Worm (Caenorhabditis elegans) whole organism, L4/young adult: ENCODE data around the gene F59D12.3.

ENCODE experiments used
- W03F9.2 ChIP-seq: fragments of 150-350 bp; optimal IDR thresholded peaks from 2 replicates; lab custom pipeline; 2014; ENCODE audit warnings: missing biosample characterization, missing genetic modification characterization
- dao-5 ChIP-seq: sonication (generic microtip); optimal IDR thresholded peaks from 2 replicates; lab custom pipeline; 2016; ENCODE audit warnings: missing genotype, missing genetic modification characterization, moderate library complexity, missing compliant biosample characterization
- him-1 ChIP-seq: sonication (generic microtip); optimal IDR thresholded peaks from 2 replicates; lab custom pipeline; 2016; ENCODE audit warnings: missing genotype, missing genetic modification reagents, missing genetic modification characterization, missing compliant biosample characterization

Gene F59D12.3

DNA sequence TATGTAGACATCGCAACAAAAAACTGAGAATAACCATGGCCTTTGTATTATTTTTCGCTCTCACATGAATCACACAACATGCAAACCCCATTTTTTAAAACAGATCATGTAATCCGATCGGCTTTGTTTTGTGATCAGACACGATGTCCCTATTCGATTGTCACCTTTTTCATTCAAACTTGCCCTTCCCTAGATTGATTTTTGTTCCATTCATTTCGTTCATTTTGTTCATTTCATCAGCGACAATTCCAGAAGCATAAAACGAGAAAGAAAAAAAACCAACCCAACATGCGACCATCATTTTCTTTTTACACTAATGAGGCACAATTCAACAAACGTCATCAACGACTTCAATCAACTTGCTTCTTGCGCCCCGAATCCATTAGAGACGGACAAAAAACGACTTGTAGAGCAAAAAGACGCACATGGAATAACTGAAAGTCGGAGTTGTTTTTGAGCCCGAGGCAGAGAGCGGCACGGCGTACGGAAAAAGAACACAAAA, at the start of gene F59D12.3:
TSS of gene F59D12.3 (minus strand) at position 51 of the 502 bp plus-strand sequence.
- TF ChIP-seq him-1 (tag; lab: Kevin White, UChicago) (no peak), W03F9.2 (no peak), dao-5 (no peak)

DNA sequence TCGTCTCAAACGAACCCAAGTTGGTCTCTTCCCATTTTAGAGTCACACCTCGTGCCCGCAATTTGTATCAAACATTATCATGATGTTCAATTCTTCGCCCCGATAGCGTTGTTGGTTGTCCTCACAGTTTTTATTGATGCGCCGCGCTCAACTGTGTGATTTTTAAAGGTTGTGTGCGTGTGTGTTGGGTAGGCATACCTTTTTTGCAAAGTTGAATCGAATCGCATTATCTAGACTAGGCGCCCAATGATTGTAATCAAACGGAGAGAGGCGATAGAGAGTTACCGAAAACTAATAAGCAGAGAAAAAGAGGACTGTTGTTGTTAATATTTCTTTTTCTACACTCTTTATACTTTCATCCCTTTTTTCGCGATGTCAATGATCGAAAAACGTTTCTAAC, 49.5 kb upstream of the F59D12.3 start:
- TF ChIP-seq W03F9.2, result no peak
- TF ChIP-seq him-1 (tag; lab: Kevin White, UChicago), result no peak
- no peak for TF ChIP-seq dao-5

DNA sequence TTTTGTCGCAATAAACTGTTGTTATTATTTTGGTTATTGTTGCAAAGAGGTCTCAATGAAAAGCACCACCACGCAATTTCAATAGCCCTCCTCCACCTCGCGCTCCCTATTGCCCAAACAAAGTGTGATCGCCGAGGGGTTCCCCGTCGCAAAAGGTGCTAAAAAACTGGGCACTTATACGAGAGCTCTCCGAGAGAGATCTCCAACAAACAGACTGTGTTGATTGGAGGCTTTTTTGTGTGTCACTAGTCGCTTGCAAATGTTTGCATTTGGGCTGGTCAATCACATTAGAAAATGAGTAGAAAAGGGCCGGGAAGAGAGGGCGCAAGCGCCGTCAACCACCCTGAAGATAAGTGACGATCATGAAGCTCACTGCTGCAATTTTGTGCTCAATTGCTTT, 45.6 kb upstream of the F59D12.3 start, which contains the start of gene ZK662.2:
TSS of gene ZK662.2 (plus strand) at position 301 of the 400 bp plus-strand sequence.
- TF ChIP-seq dao-5 (no peak), him-1 (tag; lab: Kevin White, UChicago) (no peak), W03F9.2 (no peak)

DNA sequence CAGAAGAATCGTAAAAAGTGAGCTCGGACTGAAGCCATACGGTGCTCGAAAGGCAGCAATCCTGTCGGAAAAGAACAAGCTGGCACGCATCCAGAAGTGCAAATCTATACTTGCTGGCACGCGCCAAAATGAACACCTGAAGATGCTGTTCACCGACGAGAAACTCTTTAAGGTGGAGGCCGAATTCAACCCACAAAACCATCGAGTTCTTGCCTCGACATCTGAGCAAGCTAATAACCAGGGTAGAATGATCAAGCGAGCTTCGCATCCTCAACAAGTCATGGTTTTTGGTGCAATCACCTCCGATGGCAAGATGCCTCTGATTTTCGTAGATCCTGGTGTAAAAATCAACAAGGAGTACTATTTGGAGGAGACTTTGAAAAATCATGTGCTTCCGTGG, 42.7 kb upstream of the F59D12.3 start:
- TF ChIP-seq W03F9.2, result no peak
- TF ChIP-seq dao-5, result no peak
- TF ChIP-seq him-1 (tag; lab: Kevin White, UChicago), result no peak

DNA sequence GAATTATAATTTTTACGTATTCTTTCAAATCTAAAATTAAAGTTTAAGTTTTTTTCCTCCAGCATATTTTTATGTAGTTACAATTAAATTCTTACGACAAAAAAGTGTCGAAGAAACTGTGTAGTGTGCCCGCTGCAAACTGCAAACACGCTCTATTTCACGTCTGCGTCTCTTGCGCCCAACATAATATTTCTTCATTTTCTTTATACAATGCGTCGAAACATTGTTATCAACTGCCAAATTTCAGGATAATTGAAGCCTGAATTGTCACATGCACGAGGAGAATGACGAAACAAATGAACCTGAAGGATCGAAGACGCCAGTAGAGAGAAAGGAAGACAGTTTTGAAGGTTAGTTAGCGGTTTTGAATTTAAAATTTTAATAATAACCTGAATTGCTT, 38.5 kb upstream of the F59D12.3 start, which contains the start of gene C03H12.1:
TSS of gene C03H12.1 (plus strand) at position 206 of the 400 bp plus-strand sequence.
- no peak for TF ChIP-seq him-1 (tag; lab: Kevin White, UChicago)

DNA sequence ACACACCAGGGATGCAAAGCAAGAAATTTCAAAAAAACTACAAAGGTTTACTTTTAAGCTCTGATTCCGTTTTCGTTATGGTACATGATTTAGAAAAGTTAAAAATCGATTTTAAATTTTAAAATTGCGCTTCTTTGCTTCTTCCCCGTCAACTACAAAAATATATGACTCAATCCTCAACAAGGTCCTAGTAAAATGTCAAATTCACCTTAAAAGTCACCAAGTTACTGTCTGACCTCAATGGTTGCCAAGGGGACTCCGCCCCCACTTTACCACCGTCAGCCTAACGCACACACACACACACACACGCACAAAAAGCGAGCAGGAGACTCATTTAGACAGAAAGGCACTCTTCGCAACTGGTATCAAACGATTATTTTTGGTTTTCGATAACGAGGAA, 30.6 kb upstream of the F59D12.3 start, which contains the start of gene gpn-1:
TSS of gene gpn-1 (plus strand) at position 301 of the 400 bp plus-strand sequence.
- TF ChIP-seq dao-5 (no peak), him-1 (tag; lab: Kevin White, UChicago) (no peak), W03F9.2 (no peak)

DNA sequence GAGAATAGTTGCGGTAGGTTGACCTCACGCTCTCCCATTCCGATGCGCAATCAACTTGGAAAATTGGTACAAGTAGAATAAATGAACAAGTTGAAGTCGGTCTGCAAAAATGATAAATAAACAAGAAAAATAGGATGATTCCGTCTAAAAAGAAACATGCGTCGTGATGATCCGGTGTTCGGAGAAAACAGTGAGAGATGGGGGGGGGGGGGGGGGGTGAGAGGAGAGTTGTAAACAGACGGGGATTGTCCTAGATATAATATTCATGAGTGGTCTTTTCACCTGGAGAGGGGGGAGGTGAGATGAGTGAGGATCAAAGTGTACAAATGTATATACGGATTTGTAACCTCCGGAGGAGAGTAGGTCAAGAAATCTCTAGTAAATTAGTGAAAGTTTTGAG, 24.9 kb upstream of the F59D12.3 start, which contains the start of gene F59D12.2:
TSS of gene F59D12.2 (minus strand) at position 101 of the 400 bp plus-strand sequence.
- TF ChIP-seq him-1 (tag; lab: Kevin White, UChicago) (no peak), W03F9.2 (no peak), dao-5 (no peak)

DNA sequence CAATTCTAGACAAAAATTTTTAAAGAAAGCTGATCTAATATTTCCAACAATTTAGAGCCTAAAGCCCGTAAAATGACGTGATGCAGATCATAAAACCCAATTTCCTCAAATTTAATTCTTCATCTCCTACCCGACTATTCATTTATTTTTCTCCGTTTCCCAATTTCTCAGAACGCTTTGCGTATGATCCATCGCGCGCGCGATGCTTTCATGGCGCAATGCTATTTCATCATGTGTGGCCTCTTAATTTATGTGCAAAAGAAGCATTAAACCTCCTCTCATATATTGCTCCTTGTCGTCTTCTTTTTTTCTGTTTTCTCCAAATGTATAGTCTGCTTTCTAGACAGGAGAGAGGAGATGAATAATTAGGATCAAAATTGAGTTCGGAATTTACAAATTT, 17.9 kb upstream of the F59D12.3 start:
- no peak for TF ChIP-seq him-1 (tag; lab: Kevin White, UChicago)
- no peak for TF ChIP-seq dao-5
- TF ChIP-seq W03F9.2, result no peak

DNA sequence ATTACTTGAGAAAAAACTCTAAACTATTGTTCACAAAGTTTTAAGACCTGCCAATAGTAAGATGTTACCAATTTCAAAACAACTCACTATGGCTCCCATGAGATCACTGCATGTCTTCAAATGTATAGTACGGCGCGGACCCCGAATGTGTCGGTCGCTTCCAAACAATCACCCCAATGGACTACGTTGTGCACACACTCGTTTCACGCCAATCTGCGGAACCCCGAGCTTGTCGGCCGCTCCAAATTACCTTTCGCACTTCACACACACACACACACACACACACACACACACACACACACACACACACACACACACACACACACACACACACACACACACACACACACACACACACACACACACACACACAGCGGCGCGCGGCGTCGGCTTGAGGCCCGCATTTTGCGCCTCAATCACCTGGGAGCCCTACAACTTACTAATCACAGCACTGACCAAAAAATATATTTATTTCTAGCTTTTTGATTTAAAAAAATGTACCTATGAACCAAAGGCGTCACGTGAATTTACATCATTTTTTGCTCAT, 17.4 kb upstream of the F59D12.3 start:
- TF ChIP-seq him-1 (tag; lab: Kevin White, UChicago) (no peak), W03F9.2 (no peak), dao-5 (no peak)

DNA sequence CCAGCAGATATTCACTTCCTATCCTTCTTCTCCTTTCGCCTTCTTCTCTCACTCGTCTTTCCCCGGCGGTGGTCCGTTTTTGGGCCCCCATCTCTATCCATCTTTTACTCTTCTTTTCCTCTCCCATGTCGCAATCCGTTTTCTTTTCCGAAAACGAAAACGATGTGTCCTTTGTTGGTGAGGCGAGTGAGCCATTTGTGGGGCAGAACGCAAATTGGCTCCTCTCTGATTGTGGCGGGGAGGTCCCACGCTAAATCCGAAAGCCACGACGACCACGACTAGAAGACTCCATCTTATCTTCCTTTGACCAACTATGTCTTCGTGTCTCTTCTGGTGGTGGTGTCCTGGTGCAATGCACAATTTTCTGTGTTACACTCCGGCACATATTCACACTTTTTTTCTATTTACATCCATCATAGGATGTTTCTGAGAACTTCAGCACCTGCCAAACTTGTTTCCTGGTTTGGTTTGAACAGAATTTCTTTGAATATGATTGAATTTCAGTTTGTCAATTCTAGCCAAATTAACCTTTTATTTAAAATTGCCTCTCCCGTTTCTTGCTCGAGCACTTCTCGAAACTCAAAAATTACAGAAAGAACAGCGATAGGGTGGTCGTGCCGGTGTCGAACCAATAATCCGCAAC, 15.5 kb upstream of the F59D12.3 start, which contains the start of gene pcdr-1:
TSS of gene pcdr-1 (plus strand) at position 593 of the 643 bp plus-strand sequence.
- no peak for TF ChIP-seq dao-5
- no peak for TF ChIP-seq him-1 (tag; lab: Kevin White, UChicago)
- no peak for TF ChIP-seq W03F9.2

DNA sequence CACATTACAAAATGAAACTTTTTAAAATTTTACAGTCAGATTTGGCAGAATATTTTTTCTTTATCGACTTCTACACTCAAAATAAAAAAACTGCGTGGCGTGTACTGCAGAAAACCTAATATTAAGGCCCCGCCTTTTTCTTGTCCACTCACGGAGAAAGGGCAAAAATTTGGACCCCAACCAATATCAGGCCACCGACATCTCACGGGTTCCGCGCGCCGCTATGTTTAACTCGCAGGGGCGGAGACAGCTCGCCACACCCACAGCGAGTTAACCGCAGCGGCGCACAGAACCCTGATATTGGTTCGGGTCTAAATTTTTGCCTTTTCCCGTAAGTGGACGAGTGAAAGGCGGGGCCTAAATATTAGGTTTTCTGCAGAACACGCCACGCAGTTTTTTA, 13.0 kb upstream of the F59D12.3 start:
- TF ChIP-seq W03F9.2, result no peak
- TF ChIP-seq dao-5, result no peak
- no peak for TF ChIP-seq him-1 (tag; lab: Kevin White, UChicago)

DNA sequence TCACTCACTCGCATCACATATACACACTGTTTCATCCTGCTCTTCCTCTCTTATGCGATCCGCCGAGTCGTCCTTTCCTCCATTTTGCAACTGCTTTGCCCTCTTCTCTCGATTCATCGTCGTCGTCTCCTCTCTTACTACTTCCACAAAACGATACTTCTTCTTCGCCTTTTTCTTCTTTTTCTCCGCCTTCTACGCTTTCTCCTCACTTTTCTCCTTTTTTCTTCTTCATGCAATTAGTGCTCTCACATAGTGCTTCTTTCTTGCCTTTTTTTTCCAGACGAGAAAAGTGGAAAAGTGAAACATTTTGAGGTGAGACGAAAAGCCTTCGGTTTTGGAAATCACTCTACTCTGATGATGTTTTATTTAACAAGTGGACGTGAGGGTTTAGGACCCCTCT, 8.8 kb upstream of the F59D12.3 start:
- TF ChIP-seq him-1 (tag; lab: Kevin White, UChicago) (no peak), W03F9.2 (no peak), dao-5 (no peak)

DNA sequence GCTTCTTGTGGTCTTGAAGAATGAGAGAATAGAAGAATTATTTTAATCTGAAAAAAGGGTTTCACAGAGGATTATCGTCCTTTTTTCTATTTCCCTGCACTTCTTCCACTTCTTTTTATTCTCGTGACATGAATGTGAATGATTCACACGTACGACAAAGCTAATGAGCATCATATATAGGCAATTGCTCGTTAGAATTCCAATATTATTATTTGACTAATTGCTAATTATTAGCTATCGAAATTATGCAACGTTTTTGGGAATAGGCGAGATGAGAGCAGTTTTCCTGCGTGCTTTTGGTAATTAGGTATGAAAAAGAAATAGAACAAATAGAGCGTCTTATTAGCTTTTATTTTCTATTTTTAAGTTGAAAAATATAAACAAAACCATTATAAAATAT, 7.0 kb upstream of the F59D12.3 start:
- TF ChIP-seq him-1 (tag; lab: Kevin White, UChicago) (no peak), dao-5 (no peak), W03F9.2 (no peak)

DNA sequence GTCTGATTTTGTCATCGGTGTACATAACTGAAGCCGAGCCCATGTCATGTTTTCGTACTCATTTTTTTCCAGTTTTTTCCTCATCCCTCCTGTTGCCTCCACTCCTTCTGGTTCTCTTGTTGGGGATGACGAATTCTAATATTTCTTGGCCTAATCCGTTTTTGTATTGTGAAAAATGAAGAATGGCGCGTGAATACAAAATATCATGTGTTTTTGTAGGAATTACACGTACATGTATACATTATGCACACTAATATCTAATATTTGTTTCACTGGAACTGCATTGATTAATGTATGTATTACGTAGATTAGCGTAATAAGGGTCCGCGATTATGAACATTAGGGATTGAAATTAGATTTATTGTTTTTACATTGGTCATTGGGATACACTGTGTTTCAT, 4.9 kb upstream of the F59D12.3 start:
- no peak for TF ChIP-seq dao-5
- no peak for TF ChIP-seq W03F9.2
- no peak for TF ChIP-seq him-1 (tag; lab: Kevin White, UChicago)

DNA sequence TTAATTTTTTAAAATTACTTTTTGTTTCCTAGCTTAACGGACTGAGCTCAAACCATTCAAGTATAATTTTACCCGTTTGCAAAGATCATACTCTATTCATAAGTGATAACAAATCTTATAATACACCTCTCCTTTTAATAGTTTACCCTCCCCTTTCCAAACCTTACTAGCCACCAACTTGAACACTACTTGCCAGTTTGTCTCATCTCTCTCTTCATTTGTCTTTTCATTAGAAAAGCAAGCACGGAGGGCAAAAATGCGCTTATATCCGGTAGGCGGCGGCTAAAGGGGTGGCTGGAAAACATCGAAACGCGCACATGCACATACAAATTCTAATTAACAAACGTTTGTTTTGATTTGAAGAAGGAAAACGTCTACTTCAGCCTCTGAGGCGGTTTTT, 4.2 kb upstream of the F59D12.3 start:
- TF ChIP-seq dao-5, result no peak
- no peak for TF ChIP-seq W03F9.2
- no peak for TF ChIP-seq him-1 (tag; lab: Kevin White, UChicago)
